Worm (Caenorhabditis elegans): ENCODE measurements around the gene sago-1.

- TF ChIP-seq arid-1 (GFP tag; conservative IDR thresholded peaks at IDR 0.05), result no peak
- TF ChIP-seq nhr-77 (tag; optimal IDR thresholded peaks at IDR 0.05), result no peak
- no peak for TF ChIP-seq ama-1 (optimal IDR thresholded peaks at IDR 0.05)
- TF ChIP-seq ZK546.5 (tag; optimal IDR thresholded peaks at IDR 0.05), result no peak
- TF ChIP-seq dpl-1 (GFP tag; optimal IDR thresholded peaks at IDR 0.05), result no peak
- no peak for TF ChIP-seq spr-3 (GFP tag; optimal IDR thresholded peaks at IDR 0.05)
- no peak for TF ChIP-seq nhr-10 (tag; optimal IDR thresholded peaks at IDR 0.05)
- no peak for TF ChIP-seq T20F7.1 (GFP tag; optimal IDR thresholded peaks at IDR 0.05)
- TF ChIP-seq nhr-76 (tag; optimal IDR thresholded peaks at IDR 0.05), result no peak
- no peak for TF ChIP-seq lin-13 (GFP tag; optimal IDR thresholded peaks at IDR 0.05)
- TF ChIP-seq nhr-111 (GFP tag; optimal IDR thresholded peaks at IDR 0.05), result no peak
Measured at ce11 chrV:6292401-6292800, 11.2 kb upstream of the sago-1 start, which contains the start of gene K12B6.9.

Measured in whole organism, L4 larva.